Worm (Caenorhabditis elegans) whole organism, L4 larva: ENCODE data around the gene gcy-5.
A peak's percentile ranks its signal among the peaks of the same experiment; 100 is the strongest.

Experiments used
- F44E2.7 ChIP-seq: fragments of 200-800 bp; sonication (Bioruptor generic); IDR thresholded peaks from 2 replicates; pipeline ENCODE4 v2.1.2; 2022; ENCODE audit warnings: missing genetic modification characterization, missing compliant biosample characterization
- R02D3.7 ChIP-seq: fragments of 150-350 bp; sonication (generic microtip); optimal IDR thresholded peaks from 3 replicates; lab custom pipeline; 2014; ENCODE audit warnings: missing biosample characterization, missing genetic modification characterization
- ZK337.2 ChIP-seq: fragments of 200-800 bp; sonication (Bioruptor generic); IDR thresholded peaks from 2 replicates; pipeline ENCODE4 v1.3.6; 2022; ENCODE audit warnings: missing genetic modification reagents, missing genetic modification characterization, missing compliant biosample characterization
- ZK546.5 ChIP-seq, 2 experiments: sonication (generic microtip); optimal IDR thresholded peaks; 2 replicates each; lab custom pipeline; 2017; ENCODE audit warnings: missing biosample characterization in 2 of 2, missing genetic modification characterization in 2 of 2
- aha-1 ChIP-seq: fragments of 150-350 bp; peaks from one replicate; lab custom pipeline; 2014; ENCODE audit warnings: missing biosample characterization, missing genetic modification characterization
- arid-1 ChIP-seq: fragments of 200-800 bp; sonication (Bioruptor generic); conservative IDR thresholded peaks from 2 replicates; pipeline ENCODE4 v1.3.6; 2022; ENCODE audit warnings: missing genetic modification reagents, missing genetic modification characterization, missing compliant biosample characterization
- attf-4 ChIP-seq: sonication (generic microtip); optimal IDR thresholded peaks from 3 replicates; lab custom pipeline; 2017; ENCODE audit warnings: missing biosample characterization, missing genetic modification characterization
- ceh-28 ChIP-seq: fragments of 150-350 bp; optimal IDR thresholded peaks from 2 replicates; lab custom pipeline; 2014; ENCODE audit warnings: missing biosample characterization, missing genetic modification reagents, missing genetic modification characterization
- ceh-62 ChIP-seq: sonication (generic microtip); optimal IDR thresholded peaks from 2 replicates; lab custom pipeline; 2017; ENCODE audit warnings: missing biosample characterization, missing genetic modification characterization
- ceh-82 ChIP-seq: sonication (generic microtip); optimal IDR thresholded peaks from 2 replicates; lab custom pipeline; 2017; ENCODE audit warnings: missing biosample characterization, missing genetic modification characterization
- cey-2 ChIP-seq: sonication (generic microtip); optimal IDR thresholded peaks from 3 replicates; lab custom pipeline; 2017; ENCODE audit warnings: missing genetic modification characterization, mild to moderate bottlenecking, missing compliant biosample characterization, antibody characterized with exemption, borderline replicate concordance; ENCODE audit not compliant: insufficient read depth
- daf-19 ChIP-seq: fragments of 200-800 bp; sonication (Bioruptor generic); conservative IDR thresholded peaks from 2 replicates; pipeline ENCODE4 v1.3.6; 2022; ENCODE audit warnings: missing genetic modification characterization, missing compliant biosample characterization
- dve-1 ChIP-seq: sonication (generic microtip); optimal IDR thresholded peaks from 2 replicates; lab custom pipeline; 2017; ENCODE audit warnings: antibody characterized with exemption, mild to moderate bottlenecking, missing genetic modification characterization, missing compliant biosample characterization; ENCODE audit not compliant: insufficient read depth
- egl-43 ChIP-seq: fragments of 200-800 bp; sonication (Bioruptor generic); IDR thresholded peaks from 2 replicates; pipeline ENCODE4 v1.3.6; 2022; ENCODE audit warnings: missing genetic modification reagents, missing genetic modification characterization, missing compliant biosample characterization
- hif-1 ChIP-seq, 2 experiments: sonication (generic microtip); optimal IDR thresholded peaks; 2 replicates each; lab custom pipeline; 2016 to 2017; ENCODE audit warnings: missing compliant biosample characterization in 2 of 2, missing genetic modification characterization in 2 of 2, missing genetic modification reagents in 2 of 2, missing genotype in 2 of 2, mild to moderate bottlenecking in 1 of 2
- hlh-11 ChIP-seq: fragments of 200-800 bp; sonication (Bioruptor generic); optimal IDR thresholded peaks from 2 replicates; lab custom pipeline; 2018; ENCODE audit warnings: mild to moderate bottlenecking, missing genetic modification characterization, missing compliant biosample characterization
- hlh-30 ChIP-seq: sonication (generic microtip); optimal IDR thresholded peaks from 2 replicates; lab custom pipeline; 2017; ENCODE audit warnings: antibody characterized with exemption, mild to moderate bottlenecking, missing genetic modification characterization, missing compliant biosample characterization; ENCODE audit not compliant: insufficient read depth
- hmg-1.1 ChIP-seq: fragments of 200-800 bp; sonication (Bioruptor generic); IDR thresholded peaks from 2 replicates; pipeline ENCODE4 v1.3.6; 2022; ENCODE audit warnings: missing genetic modification reagents, missing genetic modification characterization, missing compliant biosample characterization
- lin-13 ChIP-seq: fragments of 150-350 bp; optimal IDR thresholded peaks from 2 replicates; lab custom pipeline; 2014; ENCODE audit warnings: missing biosample characterization, missing genetic modification reagents, missing genetic modification characterization
- mdl-1 ChIP-seq, 2 experiments: fragments of 150-350 bp in 1 of 2; sonication (generic microtip) in 1 of 2; optimal IDR thresholded peaks; 2 replicates each; lab custom pipeline; 2014 to 2017; ENCODE audit warnings: missing biosample characterization in 2 of 2, missing genetic modification characterization in 2 of 2
- mes-2 ChIP-seq: sonication (generic microtip); optimal IDR thresholded peaks from 2 replicates; lab custom pipeline; 2016; ENCODE audit warnings: missing genotype, mild to moderate bottlenecking, missing genetic modification characterization, missing compliant biosample characterization; ENCODE audit not compliant: poor library complexity, severe bottlenecking
- mxl-2 ChIP-seq: fragments of 200-800 bp; sonication (Bioruptor generic); conservative IDR thresholded peaks from 2 replicates; pipeline ENCODE4 v1.3.6; 2022; ENCODE audit warnings: missing genetic modification reagents, missing genetic modification characterization, missing compliant biosample characterization
- mxl-3 ChIP-seq: fragments of 200-800 bp; sonication (Bioruptor generic); optimal IDR thresholded peaks from 2 replicates; lab custom pipeline; 2018; ENCODE audit warnings: mild to moderate bottlenecking, missing genetic modification characterization, missing compliant biosample characterization
- nhr-10 ChIP-seq: fragments of 150-350 bp; optimal IDR thresholded peaks from 2 replicates; lab custom pipeline; 2014; ENCODE audit warnings: missing biosample characterization, missing genetic modification characterization
- nhr-42 ChIP-seq: fragments of 200-800 bp; sonication (Bioruptor generic); IDR thresholded peaks from 2 replicates; pipeline ENCODE4 v1.3.6; 2022; ENCODE audit warnings: missing genetic modification characterization, missing compliant biosample characterization
- pha-4 ChIP-seq, 2 experiments: fragments of 150-350 bp in 1 of 2; fragments of 200-800 bp in 1 of 2; sonication (Bioruptor generic) in 1 of 2; IDR thresholded peaks in 1 of 2; optimal IDR thresholded peaks in 1 of 2; 2 replicates each; pipeline versions ENCODE4 v1.3.6 to Lab custom; 2014 to 2022; ENCODE audit warnings: missing genetic modification characterization in 2 of 2, missing genetic modification reagents in 2 of 2, missing biosample characterization in 1 of 2, missing compliant biosample characterization in 1 of 2
- php-3 ChIP-seq: fragments of 200-800 bp; sonication (Bioruptor generic); IDR thresholded peaks from 2 replicates; pipeline ENCODE4 v1.3.6; 2022; ENCODE audit warnings: missing genetic modification reagents, missing genetic modification characterization, missing compliant biosample characterization
- pqm-1 ChIP-seq: sonication (generic microtip); optimal IDR thresholded peaks from 2 replicates; lab custom pipeline; 2017; ENCODE audit warnings: missing biosample characterization, missing genetic modification characterization
- rbr-2 ChIP-seq: sonication (generic microtip); optimal IDR thresholded peaks from 2 replicates; lab custom pipeline; 2016; ENCODE audit warnings: missing genotype, missing genetic modification characterization, missing compliant biosample characterization
- saeg-2 ChIP-seq: fragments of 200-800 bp; sonication (Bioruptor generic); IDR thresholded peaks from 2 replicates; pipeline ENCODE4 v1.3.6; 2022; ENCODE audit warnings: missing genetic modification reagents, missing genetic modification characterization, missing compliant biosample characterization
- spr-3 ChIP-seq: fragments of 200-800 bp; sonication (Bioruptor generic); optimal IDR thresholded peaks from 2 replicates; lab custom pipeline; 2018; ENCODE audit warnings: mild to moderate bottlenecking, missing genetic modification characterization, missing compliant biosample characterization
- tra-1 ChIP-seq: fragments of 200-800 bp; sonication (Bioruptor generic); IDR thresholded peaks from 2 replicates; pipeline ENCODE4 v1.3.6; 2022; ENCODE audit warnings: missing genetic modification reagents, missing genetic modification characterization, missing compliant biosample characterization
- unc-39 ChIP-seq: sonication (generic microtip); optimal IDR thresholded peaks from 2 replicates; lab custom pipeline; 2017; ENCODE audit warnings: missing biosample characterization, missing genetic modification characterization
- unc-62 ChIP-seq, 3 experiments: fragments of 150-350 bp in 1 of 3; sonication (generic microtip); optimal IDR thresholded peaks in 2 of 3; peaks in 1 of 3; 1 replicate in 1 of 3; 2 replicates in 2 of 3; lab custom pipeline; 2014 to 2017; ENCODE audit warnings: missing biosample characterization in 3 of 3, missing genetic modification characterization in 3 of 3, missing genetic modification reagents in 3 of 3, missing genotype in 1 of 3
- zip-11 ChIP-seq: fragments of 200-800 bp; sonication (Bioruptor generic); IDR thresholded peaks from 2 replicates; pipeline ENCODE4 v1.3.6; 2022; ENCODE audit warnings: missing genetic modification characterization, missing compliant biosample characterization

Gene gcy-5

ce11 chrII:10288926-10289325 lies 27.1 kb downstream of the gcy-5 start:
- TF ChIP-seq mxl-2 (GFP tag; lab: Robert Waterston, UW) (no peak), mdl-1 (tag; optimal IDR thresholded peaks at IDR 0.05; lab: Kevin White, UChicago) (peak in 1 of 2 experiments; percentile 39), hlh-30 (peak; percentile 70), mxl-3 (GFP tag; lab: Kevin White, UChicago) (peak; percentile 78), hlh-11 (tag; lab: Kevin White, UChicago) (peak; percentile 48), ceh-82 (tag; lab: Kevin White, UChicago) (no peak)

- TF ChIP-seq unc-62 (GFP tag; optimal IDR thresholded peaks at IDR 0.05 in 1 of 2; lab: Kevin White, UChicago) (peak in 1 of 2 experiments; percentile 98), unc-62 (tag; optimal IDR thresholded peaks at IDR 0.05; lab: Kevin White, UChicago) (no peak), egl-43 (GFP tag; lab: Robert Waterston, UW) (no peak)
These were observed 31.0 kb downstream of the gcy-5 start for ce11 chrII:10284991-10285390.

- TF ChIP-seq aha-1 (tag; lab: Kevin White, UChicago) (peak; percentile 69), php-3 (GFP tag; lab: Robert Waterston, UW) (no peak)
These were observed 32.9 kb downstream of the gcy-5 start for ce11 chrII:10283145-10283544.

ce11 chrII:10281674-10282073 lies 34.3 kb downstream of the gcy-5 start:
- TF ChIP-seq pqm-1 (tag; lab: Kevin White, UChicago) = peak; percentile 27
- no peak for TF ChIP-seq nhr-42 (GFP tag; lab: Robert Waterston, UW)
- TF ChIP-seq mdl-1 (tag; optimal IDR thresholded peaks at IDR 0.05; lab: Kevin White, UChicago) = peak in 1 of 2 experiments; percentile 2
- peak; percentile 17 for TF ChIP-seq dve-1

- TF ChIP-seq lin-13 = no peak
- TF ChIP-seq mes-2 (tag; lab: Kevin White, UChicago) = no peak
- no peak for TF ChIP-seq cey-2 (tag; lab: Kevin White, UChicago)
- no peak for TF ChIP-seq ceh-62
- no peak for TF ChIP-seq ZK337.2
- TF ChIP-seq unc-62 (GFP tag; optimal IDR thresholded peaks at IDR 0.05 in 1 of 2; lab: Kevin White, UChicago) = no peak
- TF ChIP-seq unc-62 (tag; optimal IDR thresholded peaks at IDR 0.05; lab: Kevin White, UChicago) = no peak
- no peak for TF ChIP-seq tra-1 (GFP tag; lab: Robert Waterston, UW)
- no peak for TF ChIP-seq nhr-10 (tag; lab: Kevin White, UChicago)
- no peak for TF ChIP-seq egl-43 (GFP tag; lab: Robert Waterston, UW)
- TF ChIP-seq unc-39 (tag; lab: Kevin White, UChicago) = no peak
- no peak for TF ChIP-seq F44E2.7
- TF ChIP-seq rbr-2 (tag; lab: Kevin White, UChicago) = no peak
- no peak for TF ChIP-seq nhr-42 (GFP tag; lab: Robert Waterston, UW)
These were observed 36.5 kb downstream of the gcy-5 start, which contains the start of gene ZK971.1 for ce11 chrII:10279561-10279960. Gene ZK971.1 (minus strand): TSS chrII:10279661.

ce11 chrII:10271093-10271492 lies 44.9 kb downstream of the gcy-5 start, which contains the start of gene F54B3.4:
Gene F54B3.4 (minus strand): TSS chrII:10271193.
- TF ChIP-seq ceh-82 (tag; lab: Kevin White, UChicago) (no peak), nhr-10 (tag; lab: Kevin White, UChicago) (no peak), hmg-1.1 (GFP tag; lab: Robert Waterston, UW) (no peak), mes-2 (tag; lab: Kevin White, UChicago) (no peak), hif-1 (tag; optimal IDR thresholded peaks at IDR 0.05; lab: Kevin White, UChicago) (no peak), ceh-28 (tag; lab: Kevin White, UChicago) (no peak), daf-19 (GFP tag; lab: Robert Waterston, UW) (no peak), saeg-2 (GFP tag; lab: Robert Waterston, UW) (no peak), arid-1 (GFP tag; lab: Robert Waterston, UW) (no peak), attf-4 (tag; lab: Kevin White, UChicago) (no peak), pha-4 (GFP tag; IDR thresholded peaks at IDR 0.05; lab: Robert Waterston, UW) (no peak), pha-4 (tag; optimal IDR thresholded peaks at IDR 0.05; lab: Kevin White, UChicago) (no peak), spr-3 (GFP tag; lab: Kevin White, UChicago) (no peak), egl-43 (GFP tag; lab: Robert Waterston, UW) (no peak), ZK546.5 (tag; optimal IDR thresholded peaks at IDR 0.05; lab: Kevin White, UChicago) (no peak), R02D3.7 (tag; lab: Kevin White, UChicago) (no peak), zip-11 (GFP tag; lab: Robert Waterston, UW) (no peak), cey-2 (tag; lab: Kevin White, UChicago) (no peak)
